Worm (Caenorhabditis elegans): ENCODE results near the gene acd-3.

The acd-3 gene

DNA sequence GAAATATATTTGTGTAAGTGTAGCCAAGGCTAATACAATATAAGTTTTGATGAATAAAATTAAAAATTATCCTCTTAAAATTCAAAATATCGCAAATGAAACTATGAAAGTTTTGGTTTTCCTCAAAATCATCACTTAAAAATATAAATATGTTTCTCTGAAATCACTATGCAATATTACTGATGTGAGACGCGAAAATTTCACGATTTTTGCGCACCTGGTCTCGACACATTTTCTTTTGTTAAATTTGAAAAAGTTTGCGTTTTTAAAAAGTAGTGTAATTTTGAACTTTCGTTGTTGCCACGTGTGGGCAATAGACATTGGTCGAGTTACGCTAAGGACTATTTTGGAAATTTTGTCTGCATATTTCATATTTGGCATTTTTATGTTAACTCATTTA, 20.3 kb upstream of the acd-3 start:
- no peak for TF ChIP-seq nhr-28 (tag; optimal IDR thresholded peaks at IDR 0.05)
- no peak for TF ChIP-seq ztf-4 (tag; optimal IDR thresholded peaks at IDR 0.05)
- no peak for TF ChIP-seq tbx-2 (tag; optimal IDR thresholded peaks at IDR 0.05)
- TF ChIP-seq fkh-10 (GFP tag; optimal IDR thresholded peaks at IDR 0.05) = no peak
- no peak for TF ChIP-seq ceh-9 (tag; optimal IDR thresholded peaks at IDR 0.05)
- no peak for TF ChIP-seq mdl-1 (tag; optimal IDR thresholded peaks at IDR 0.05)
- TF ChIP-seq nhr-67 (tag; optimal IDR thresholded peaks at IDR 0.05) = no peak
- no peak for TF ChIP-seq zag-1 (tag; optimal IDR thresholded peaks at IDR 0.05)

DNA sequence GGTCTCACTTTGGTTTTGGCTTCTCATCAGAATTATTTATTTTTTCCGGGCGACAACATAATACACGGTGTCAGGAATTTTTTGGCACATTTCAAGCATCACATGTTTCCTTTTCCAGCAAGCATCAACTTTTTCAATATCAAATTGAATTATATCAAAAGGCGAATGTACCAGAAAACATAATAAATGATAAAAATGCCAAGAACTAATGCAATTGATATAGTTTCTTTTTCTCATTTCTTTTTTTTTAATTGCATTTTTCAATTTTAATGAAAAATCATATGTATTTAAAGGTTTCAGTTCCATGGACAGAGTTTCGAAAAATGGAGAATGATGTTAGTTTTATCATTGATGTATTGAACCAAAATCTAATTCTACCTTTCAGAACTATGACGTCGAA, 17.5 kb upstream of the acd-3 start, which contains the start of gene dpf-2:
dpf-2 (plus strand) TSS at position 301 of the 400 bp plus-strand sequence.
- TF ChIP-seq egl-5 (tag; optimal IDR thresholded peaks at IDR 0.05) = no peak
- no peak for TF ChIP-seq ztf-11 (tag; optimal IDR thresholded peaks at IDR 0.05)

DNA sequence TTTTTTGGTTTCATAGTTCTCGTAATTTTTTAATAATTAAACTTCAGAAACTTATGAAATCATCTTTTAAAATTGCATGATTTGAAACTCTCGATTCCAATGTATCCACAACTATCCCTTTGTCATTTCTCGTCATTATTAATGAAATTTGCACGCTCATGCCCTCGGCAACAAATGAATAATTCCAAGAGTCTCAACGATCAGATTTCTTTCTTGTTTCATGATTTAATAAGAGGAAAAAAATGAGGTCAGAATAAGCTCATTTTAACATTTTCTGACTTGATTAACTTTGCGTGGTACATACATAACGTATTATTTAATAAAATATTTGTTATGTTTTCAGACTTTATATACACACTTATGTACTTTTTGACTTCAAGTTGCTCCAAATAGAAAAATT, 10.7 kb upstream of the acd-3 start:
- TF ChIP-seq jun-1 (tag; optimal IDR thresholded peaks at IDR 0.05) = no peak
- TF ChIP-seq mml-1 (tag; optimal IDR thresholded peaks at IDR 0.05) = no peak
- TF ChIP-seq nhr-43 (tag; optimal IDR thresholded peaks at IDR 0.05; ENCODE audit: poor library complexity, severe bottlenecking) = no peak
- no peak for TF ChIP-seq nhr-77 (tag; optimal IDR thresholded peaks at IDR 0.05)
- TF ChIP-seq nhr-237 (tag; optimal IDR thresholded peaks at IDR 0.05) = no peak
- no peak for TF ChIP-seq fkh-10 (GFP tag; optimal IDR thresholded peaks at IDR 0.05)
- no peak for TF ChIP-seq elt-1 (tag; optimal IDR thresholded peaks at IDR 0.05)
- TF ChIP-seq ZK546.5 (tag; optimal IDR thresholded peaks at IDR 0.05) = no peak
- TF ChIP-seq nhr-76 (tag; optimal IDR thresholded peaks at IDR 0.05) = no peak
- no peak for TF ChIP-seq pqm-1 (tag; optimal IDR thresholded peaks at IDR 0.05)
- no peak for TF ChIP-seq egl-5 (tag; optimal IDR thresholded peaks at IDR 0.05)
- no peak for TF ChIP-seq nfya-1 (tag; optimal IDR thresholded peaks at IDR 0.05; ENCODE audit: insufficient read depth)
- TF ChIP-seq elt-3 (tag; optimal IDR thresholded peaks at IDR 0.05) = no peak
- no peak for TF ChIP-seq eor-1 (tag; optimal IDR thresholded peaks at IDR 0.05)
- TF ChIP-seq ztf-11 (tag; optimal IDR thresholded peaks at IDR 0.05) = no peak
- no peak for TF ChIP-seq lin-39 (tag; optimal IDR thresholded peaks at IDR 0.05)
- TF ChIP-seq snpc-4 (tag; optimal IDR thresholded peaks at IDR 0.05) = no peak

DNA sequence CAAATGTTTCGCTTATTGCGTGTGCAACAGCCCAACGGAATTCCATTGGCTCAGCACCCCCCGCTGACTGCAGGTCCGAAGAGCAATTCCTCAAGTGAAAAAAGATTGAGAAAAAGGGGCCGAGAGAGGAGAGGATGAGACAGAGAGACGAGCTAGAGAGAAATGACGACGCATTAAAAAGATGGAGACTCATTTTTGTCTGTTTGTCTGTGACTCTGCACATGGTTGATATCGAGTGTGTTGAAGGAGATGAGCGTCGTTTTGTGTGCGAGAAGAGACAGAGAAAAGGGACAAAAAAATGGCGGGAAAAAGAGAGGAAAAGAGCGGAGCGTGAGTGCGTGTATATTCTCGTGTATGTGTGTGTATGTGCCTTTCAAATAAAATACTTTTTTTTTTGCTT, 8.0 kb upstream of the acd-3 start:
- TF ChIP-seq eor-1 (tag; optimal IDR thresholded peaks at IDR 0.05) (no peak), ceh-9 (tag; optimal IDR thresholded peaks at IDR 0.05) (no peak), mdl-1 (tag; optimal IDR thresholded peaks at IDR 0.05) (peak; percentile 58), lsy-12 (tag; optimal IDR thresholded peaks at IDR 0.05) (peak; percentile 76), unc-39 (tag; optimal IDR thresholded peaks at IDR 0.05) (peak; percentile 10), nhr-25 (tag; optimal IDR thresholded peaks at IDR 0.05) (peak; percentile 45), fkh-2 (tag; optimal IDR thresholded peaks at IDR 0.05) (no peak), nhr-76 (tag; optimal IDR thresholded peaks at IDR 0.05) (no peak), nhr-43 (tag; optimal IDR thresholded peaks at IDR 0.05; ENCODE audit: poor library complexity, severe bottlenecking) (peak; percentile 41), nhr-12 (tag; optimal IDR thresholded peaks at IDR 0.05) (no peak), nhr-77 (tag; optimal IDR thresholded peaks at IDR 0.05) (no peak), nhr-23 (tag; optimal IDR thresholded peaks at IDR 0.05) (peak; percentile 56), nhr-28 (tag; optimal IDR thresholded peaks at IDR 0.05) (no peak), sea-2 (GFP tag; optimal IDR thresholded peaks at IDR 0.05) (peak; percentile 69), ZK546.5 (tag; optimal IDR thresholded peaks at IDR 0.05) (no peak), pqm-1 (tag; optimal IDR thresholded peaks at IDR 0.05) (peak; percentile 83), ztf-11 (tag; optimal IDR thresholded peaks at IDR 0.05) (no peak), daf-12 (tag; optimal IDR thresholded peaks at IDR 0.05) (no peak), R02D3.7 (tag; optimal IDR thresholded peaks at IDR 0.05) (peak; percentile 38), ztf-4 (tag; optimal IDR thresholded peaks at IDR 0.05) (no peak), egl-27 (tag; optimal IDR thresholded peaks at IDR 0.05) (no peak), hmg-11 (tag; optimal IDR thresholded peaks at IDR 0.05) (peak; percentile 94), pha-4 (tag; optimal IDR thresholded peaks at IDR 0.05) (peak; percentile 95), jun-1 (tag; optimal IDR thresholded peaks at IDR 0.05) (peak; percentile 78), zag-1 (tag; optimal IDR thresholded peaks at IDR 0.05) (peak; percentile 29), egl-5 (tag; optimal IDR thresholded peaks at IDR 0.05) (peak; percentile 95), elt-2 (tag; optimal IDR thresholded peaks at IDR 0.05) (peak; percentile 71), ceh-28 (tag; optimal IDR thresholded peaks at IDR 0.05) (peak; percentile 68), fkh-10 (GFP tag; optimal IDR thresholded peaks at IDR 0.05) (peak; percentile 91), mml-1 (tag; optimal IDR thresholded peaks at IDR 0.05) (no peak), ceh-82 (tag; optimal IDR thresholded peaks at IDR 0.05) (peak; percentile 19), fos-1 (tag; optimal IDR thresholded peaks at IDR 0.05) (no peak), lin-39 (tag; optimal IDR thresholded peaks at IDR 0.05) (peak; percentile 57), aly-2 (tag; optimal IDR thresholded peaks at IDR 0.05) (no peak), tbx-2 (tag; optimal IDR thresholded peaks at IDR 0.05) (peak; percentile 74), skn-1 (tag; optimal IDR thresholded peaks at IDR 0.05) (peak; percentile 88), ceh-16 (tag; optimal IDR thresholded peaks at IDR 0.05) (no peak), nhr-237 (tag; optimal IDR thresholded peaks at IDR 0.05) (no peak), snpc-4 (tag; optimal IDR thresholded peaks at IDR 0.05) (peak; percentile 58), nhr-11 (tag; optimal IDR thresholded peaks at IDR 0.05) (peak; percentile 80), nfya-1 (tag; optimal IDR thresholded peaks at IDR 0.05; ENCODE audit: insufficient read depth) (peak; percentile 93), unc-62 (GFP tag; optimal IDR thresholded peaks at IDR 0.05) (peak; percentile 57)
